Fruit fly (Drosophila melanogaster) whole organism, embryonic: ENCODE measurements around the gene p115.
A peak's percentile ranks its signal among the peaks of the same experiment; 100 is the strongest.

Experiments used
- B-H2 ChIP-seq: fragments of 200-800 bp; sonication (Bioruptor generic); optimal IDR thresholded peaks from 2 replicates; lab custom pipeline; 2018; ENCODE audit warnings: missing biosample characterization, mild to moderate bottlenecking, missing genetic modification characterization
- CG11456 ChIP-seq: fragments of 200-800 bp; sonication (Bioruptor generic); IDR thresholded peaks from 3 replicates; pipeline ENCODE4 v1.3.6; 2022; ENCODE audit warnings: missing biosample characterization, missing genetic modification characterization
- CG12104 ChIP-seq: fragments of 200-800 bp; sonication (Bioruptor generic); optimal IDR thresholded peaks from 3 replicates; lab custom pipeline; 2016; ENCODE audit warnings: missing biosample characterization, missing genetic modification characterization
- CG12219 ChIP-seq: fragments of 200-800 bp; sonication (Bioruptor generic); optimal IDR thresholded peaks from 3 replicates; lab custom pipeline; 2018; ENCODE audit warnings: missing biosample characterization, mild to moderate bottlenecking, missing genetic modification characterization
- CG12769 ChIP-seq: fragments of 200-800 bp; sonication (Bioruptor generic); optimal IDR thresholded peaks from 2 replicates; lab custom pipeline; 2019; ENCODE audit warnings: missing biosample characterization, mild to moderate bottlenecking, missing genetic modification characterization, moderate library complexity
- CG13424 ChIP-seq: fragments of 200-800 bp; sonication (Bioruptor generic); optimal IDR thresholded peaks from 2 replicates; lab custom pipeline; 2019; ENCODE audit warnings: missing biosample characterization, mild to moderate bottlenecking, missing genetic modification characterization, moderate library complexity
- CG14441 ChIP-seq: fragments of 200-800 bp; sonication (Bioruptor generic); IDR thresholded peaks from 2 replicates; pipeline ENCODE4 v1.3.6; 2022; ENCODE audit warnings: missing biosample characterization, missing genetic modification characterization
- CG14667 ChIP-seq: fragments of 200-800 bp; sonication (Bioruptor generic); IDR thresholded peaks from 2 replicates; pipeline ENCODE4 v1.3.6; 2022; ENCODE audit warnings: missing biosample characterization, missing genetic modification characterization
- CG14710 ChIP-seq: fragments of 200-800 bp; sonication (Bioruptor generic); optimal IDR thresholded peaks from 3 replicates; lab custom pipeline; 2019; ENCODE audit warnings: missing biosample characterization, mild to moderate bottlenecking, missing genetic modification characterization, moderate library complexity
- CG15011 ChIP-seq: fragments of 200-800 bp; sonication (Bioruptor generic); optimal IDR thresholded peaks from 3 replicates; lab custom pipeline; 2018; ENCODE audit warnings: missing biosample characterization, mild to moderate bottlenecking, missing genetic modification characterization
- CG1603 ChIP-seq: fragments of 200-800 bp; sonication (Bioruptor generic); optimal IDR thresholded peaks from 2 replicates; lab custom pipeline; 2019; ENCODE audit warnings: missing biosample characterization, mild to moderate bottlenecking, missing genetic modification characterization, moderate library complexity
- CG16813 ChIP-seq: fragments of 200-800 bp; sonication (Bioruptor generic); IDR thresholded peaks from 3 replicates; pipeline ENCODE4 v1.3.6; 2022; ENCODE audit warnings: missing biosample characterization, missing genetic modification characterization; ENCODE audit not compliant: partially characterized antibody
- CG16815 ChIP-seq: fragments of 200-800 bp; sonication (Bioruptor generic); optimal IDR thresholded peaks from 3 replicates; lab custom pipeline; 2017; ENCODE audit warnings: missing biosample characterization, mild to moderate bottlenecking, missing genetic modification characterization
- CG2120 ChIP-seq: fragments of 200-800 bp; sonication (Bioruptor generic); optimal IDR thresholded peaks from 3 replicates; lab custom pipeline; 2016; ENCODE audit warnings: missing biosample characterization, missing genetic modification characterization
- CG3847 ChIP-seq: fragments of 200-800 bp; sonication (Bioruptor generic); IDR thresholded peaks from 2 replicates; pipeline ENCODE4 v1.3.6; 2022; ENCODE audit warnings: missing biosample characterization, missing genetic modification characterization
- CG42726 ChIP-seq: fragments of 200-800 bp; sonication (Bioruptor generic); IDR thresholded peaks from 2 replicates; pipeline ENCODE4 v1.3.6; 2022; ENCODE audit warnings: missing biosample characterization, missing genetic modification characterization; ENCODE audit not compliant: partially characterized antibody
- CG4328 ChIP-seq: fragments of 200-800 bp; sonication (Bioruptor generic); optimal IDR thresholded peaks from 3 replicates; lab custom pipeline; 2017; ENCODE audit warnings: missing biosample characterization, missing genetic modification reagents, missing genetic modification characterization
- CG4617 ChIP-seq: fragments of 200-800 bp; sonication (Bioruptor generic); optimal IDR thresholded peaks from 3 replicates; lab custom pipeline; 2016; ENCODE audit warnings: missing biosample characterization, missing genetic modification characterization, borderline replicate concordance
- CG4707 ChIP-seq: fragments of 200-800 bp; sonication (Bioruptor generic); optimal IDR thresholded peaks from 2 replicates; lab custom pipeline; 2018; ENCODE audit warnings: missing biosample characterization, mild to moderate bottlenecking, missing genetic modification characterization, moderate library complexity
- CG7963 ChIP-seq: fragments of 200-800 bp; sonication (Bioruptor generic); IDR thresholded peaks from 3 replicates; pipeline ENCODE4 v1.3.6; 2022; ENCODE audit warnings: missing biosample characterization, missing genetic modification characterization; ENCODE audit not compliant: partially characterized antibody
- CG8089 ChIP-seq: fragments of 200-800 bp; sonication (Bioruptor generic); optimal IDR thresholded peaks from 3 replicates; lab custom pipeline; 2016; ENCODE audit warnings: missing biosample characterization, missing genetic modification characterization
- CG8924 ChIP-seq: fragments of 200-800 bp; optimal IDR thresholded peaks from 3 replicates; lab custom pipeline; 2019; ENCODE audit warnings: missing biosample characterization, mild to moderate bottlenecking, missing genetic modification characterization, moderate library complexity
- CG8944 ChIP-seq: fragments of 200-800 bp; sonication (Bioruptor generic); optimal IDR thresholded peaks from 3 replicates; lab custom pipeline; 2016; ENCODE audit warnings: missing biosample characterization, missing genetic modification characterization
- CG9727 ChIP-seq: fragments of 200-800 bp; sonication (Bioruptor generic); optimal IDR thresholded peaks from 3 replicates; lab custom pipeline; 2017; ENCODE audit warnings: missing biosample characterization, mild to moderate bottlenecking, missing genetic modification characterization
- CrebB ChIP-seq: fragments of 200-800 bp; sonication (Bioruptor generic); optimal IDR thresholded peaks from 3 replicates; lab custom pipeline; 2018; ENCODE audit warnings: missing biosample characterization, mild to moderate bottlenecking, missing genetic modification characterization
- Dad ChIP-seq: fragments of 200-800 bp; sonication (Bioruptor generic); optimal IDR thresholded peaks from 3 replicates; lab custom pipeline; 2016; ENCODE audit warnings: missing biosample characterization, missing genetic modification characterization
- Deaf1 ChIP-seq: fragments of 200-800 bp; optimal IDR thresholded peaks from 3 replicates; lab custom pipeline; 2019; ENCODE audit warnings: missing biosample characterization, mild to moderate bottlenecking, missing genetic modification characterization, moderate library complexity
- Doc3 ChIP-seq: fragments of 200-800 bp; sonication (Bioruptor generic); IDR thresholded peaks from 3 replicates; pipeline ENCODE4 v1.3.6; 2022; ENCODE audit warnings: missing biosample characterization, missing genetic modification characterization; ENCODE audit not compliant: partially characterized antibody
- Dp ChIP-seq: fragments of 200-800 bp; sonication (Bioruptor generic); optimal IDR thresholded peaks from 2 replicates; lab custom pipeline; 2018; ENCODE audit warnings: missing biosample characterization, mild to moderate bottlenecking, missing genetic modification characterization, moderate library complexity
- Ets97D ChIP-seq: fragments of 200-800 bp; sonication (Bioruptor generic); optimal IDR thresholded peaks from 3 replicates; lab custom pipeline; 2016; ENCODE audit warnings: missing biosample characterization, missing genetic modification characterization
- Hand ChIP-seq: fragments of 200-800 bp; sonication (Bioruptor generic); optimal IDR thresholded peaks from 2 replicates; lab custom pipeline; 2017; ENCODE audit warnings: mild to moderate bottlenecking, missing biosample characterization, missing genetic modification reagents, missing genetic modification characterization
- MTF-1 ChIP-seq: fragments of 200-800 bp; sonication (Bioruptor generic); optimal IDR thresholded peaks from 2 replicates; lab custom pipeline; 2018; ENCODE audit warnings: missing biosample characterization, mild to moderate bottlenecking, missing genetic modification characterization, borderline replicate concordance
- ase ChIP-seq: fragments of 200-800 bp; sonication (Bioruptor generic); IDR thresholded peaks from 3 replicates; pipeline ENCODE4 v1.3.6; 2022; ENCODE audit warnings: missing biosample characterization, missing genetic modification characterization
- cato ChIP-seq: fragments of 200-800 bp; sonication (Bioruptor generic); optimal IDR thresholded peaks from 2 replicates; lab custom pipeline; 2016; ENCODE audit warnings: missing biosample characterization, missing genetic modification characterization, borderline replicate concordance
- ci ChIP-seq: fragments of 200-800 bp; sonication (Bioruptor generic); IDR thresholded peaks from 3 replicates; pipeline ENCODE4 v1.3.6; 2022; ENCODE audit warnings: missing biosample characterization, missing genetic modification characterization
- dati ChIP-seq: fragments of 200-800 bp; sonication (Bioruptor generic); IDR thresholded peaks from 2 replicates; pipeline ENCODE4 v1.3.6; 2022; ENCODE audit warnings: missing biosample characterization, missing genetic modification characterization
- gsb ChIP-seq: fragments of 200-800 bp; sonication (Bioruptor generic); IDR thresholded peaks from 2 replicates; pipeline ENCODE4 v1.3.6; 2022; ENCODE audit warnings: missing biosample characterization, missing genetic modification characterization
- jumu ChIP-seq: fragments of 200-800 bp; sonication (Bioruptor generic); optimal IDR thresholded peaks from 3 replicates; lab custom pipeline; 2016; ENCODE audit warnings: missing biosample characterization, missing genetic modification characterization
- knrl ChIP-seq: fragments of 200-800 bp; sonication (Bioruptor generic); IDR thresholded peaks from 3 replicates; pipeline ENCODE4 v1.3.6; 2022; ENCODE audit warnings: missing biosample characterization, missing genetic modification characterization; ENCODE audit not compliant: partially characterized antibody
- luna ChIP-seq: fragments of 200-800 bp; sonication (Bioruptor generic); optimal IDR thresholded peaks from 2 replicates; lab custom pipeline; 2016; ENCODE audit warnings: missing biosample characterization, missing genetic modification characterization
- nmo ChIP-seq: fragments of 200-800 bp; sonication (Bioruptor generic); optimal IDR thresholded peaks from 2 replicates; lab custom pipeline; 2018; ENCODE audit warnings: missing biosample characterization, mild to moderate bottlenecking, missing genetic modification characterization, moderate library complexity
- sd ChIP-seq: fragments of 200-800 bp; sonication (Bioruptor generic); optimal IDR thresholded peaks from 3 replicates; lab custom pipeline; 2018; ENCODE audit warnings: missing biosample characterization, mild to moderate bottlenecking, missing genetic modification characterization, moderate library complexity
- sens-2 ChIP-seq: fragments of 200-800 bp; sonication (Bioruptor generic); IDR thresholded peaks from 2 replicates; pipeline ENCODE4 v1.3.6; 2022; ENCODE audit warnings: missing biosample characterization, missing genetic modification characterization
- slbo ChIP-seq: fragments of 200-800 bp; sonication (Bioruptor generic); IDR thresholded peaks from 2 replicates; pipeline ENCODE4 v1.3.6; 2022; ENCODE audit warnings: missing biosample characterization, missing genetic modification characterization
- sna ChIP-seq: fragments of 200-800 bp; sonication (Bioruptor generic); IDR thresholded peaks from 2 replicates; pipeline ENCODE4 v1.3.6; 2022; ENCODE audit warnings: missing biosample characterization, missing genetic modification characterization; ENCODE audit not compliant: partially characterized antibody
- sr ChIP-seq: fragments of 200-800 bp; sonication (Bioruptor generic); IDR thresholded peaks from 3 replicates; pipeline ENCODE4 v1.3.6; 2022; ENCODE audit warnings: missing biosample characterization, missing genetic modification characterization

Gene p115

dm6 chrX:7901153-7902038 lies 7.6 kb downstream of the p115 start, which contains the start of the genes RpS6 and bys (continued):
- TF ChIP-seq CG12219 (GFP tag; lab: Kevin White, UChicago): peak; percentile 20
- TF ChIP-seq CG16813: peak; percentile 87
- TF ChIP-seq CrebB (tag; lab: Kevin White, UChicago): peak; percentile 46
- TF ChIP-seq CG11456 (GFP tag; lab: Robert Waterston, UW): peak; percentile 81
- peak; percentile 4 for TF ChIP-seq CG12769 (tag; lab: Kevin White, UChicago)
- 0 out of 3 replicates have a peak, but pooled peaks have one; percentile 37 for TF ChIP-seq sr (GFP tag; lab: Robert Waterston, UW)
- TF ChIP-seq Hand (GFP tag; lab: Kevin White, UChicago): no peak
- TF ChIP-seq CG9727: peak; percentile 74
- TF ChIP-seq CG14710: peak; percentile 65
- peak; percentile 83 for TF ChIP-seq knrl (GFP tag; lab: Robert Waterston, UW)
- peak; percentile 15 for TF ChIP-seq CG4328 (GFP tag; lab: Kevin White, UChicago)
- TF ChIP-seq CG4707 (GFP tag; lab: Kevin White, UChicago): peak; percentile 63
- TF ChIP-seq CG15011 (GFP tag; lab: Kevin White, UChicago): no peak
- peak; percentile 3 for TF ChIP-seq CG8924
- TF ChIP-seq Deaf1 (tag; lab: Kevin White, UChicago): no peak
- TF ChIP-seq CG13424 (tag; lab: Kevin White, UChicago): peak; percentile 11
- peak; percentile 61 for TF ChIP-seq CG1603 (tag; lab: Kevin White, UChicago)
- peak; percentile 27; the same call in 1 of the 2 replicates for TF ChIP-seq CG14667 (GFP tag; lab: Robert Waterston, UW)
- TF ChIP-seq gsb: peak; percentile 31
- peak; percentile 81 for TF ChIP-seq slbo (GFP tag; lab: Robert Waterston, UW)
- 0 out of 2 replicates have a peak, but pooled peaks have one; percentile 4 for TF ChIP-seq dati
- no peak for TF ChIP-seq luna
- TF ChIP-seq Doc3 (GFP tag; lab: Robert Waterston, UW): peak; percentile 71; the same call in 2 of the 3 replicates
- TF ChIP-seq CG2120: peak; percentile 62
- TF ChIP-seq CG8089 (GFP tag; lab: Kevin White, UChicago): peak; percentile 5
- peak; percentile 89 for TF ChIP-seq ci (GFP tag; lab: Robert Waterston, UW)
- TF ChIP-seq Dad (GFP tag; lab: Kevin White, UChicago): no peak
- TF ChIP-seq Ets97D (GFP tag; lab: Kevin White, UChicago): peak; percentile 96
- TF ChIP-seq CG16815 (GFP tag; lab: Kevin White, UChicago): peak; percentile 45
- peak; percentile 19 for TF ChIP-seq Dp
- no peak for TF ChIP-seq jumu (GFP tag; lab: Kevin White, UChicago)
- TF ChIP-seq nmo (GFP tag; lab: Kevin White, UChicago): peak; percentile 58
- peak; percentile 86 for TF ChIP-seq CG7963 (GFP tag; lab: Robert Waterston, UW)
- no peak for TF ChIP-seq sd (tag; lab: Kevin White, UChicago)
- peak; percentile 38; the same call in 1 of the 2 replicates for TF ChIP-seq CG3847 (GFP tag; lab: Robert Waterston, UW)
- peak; percentile 61; the same call in 1 of the 3 replicates for TF ChIP-seq ase (GFP tag; lab: Robert Waterston, UW)
- peak; percentile 58 for TF ChIP-seq CG14441
- TF ChIP-seq sens-2: 0 out of 2 replicates have a peak, but pooled peaks have one; percentile 15
- peak; percentile 19 for TF ChIP-seq CG4617 (GFP tag; lab: Kevin White, UChicago)
- peak; percentile 89; the same call in 1 of the 2 replicates for TF ChIP-seq CG42726
- TF ChIP-seq cato: no peak
- TF ChIP-seq B-H2 (GFP tag; lab: Kevin White, UChicago): peak; percentile 40
- peak; percentile 85 for TF ChIP-seq MTF-1
- peak; percentile 30 for TF ChIP-seq CG12104
- 0 out of 2 replicates have a peak, but pooled peaks have one; percentile 36 for TF ChIP-seq sna (GFP tag; lab: Robert Waterston, UW)
- TF ChIP-seq CG8944 (GFP tag; lab: Kevin White, UChicago): peak; percentile 32
